Worm (Caenorhabditis elegans) whole organism, midembryonic: ENCODE measurements around the gene B0416.4.

Experiments
- T22C8.4 ChIP-seq: fragments of 200-800 bp; sonication (Bioruptor generic); IDR thresholded peaks from 2 replicates; pipeline ENCODE4 v1.3.6; 2022; ENCODE audit warnings: missing genetic modification characterization, missing compliant biosample characterization
- cog-1 ChIP-seq: sonication (generic microtip); optimal IDR thresholded peaks from 2 replicates; lab custom pipeline; 2016; ENCODE audit warnings: missing genetic modification characterization, missing compliant biosample characterization
- flt-1 ChIP-seq: fragments of 200-800 bp; sonication (Bioruptor generic); IDR thresholded peaks from 2 replicates; pipeline ENCODE4 v1.3.6; 2022; ENCODE audit warnings: missing genetic modification characterization, missing compliant biosample characterization
- klf-2 ChIP-seq: fragments of 200-800 bp; sonication (Bioruptor generic); conservative IDR thresholded peaks from 2 replicates; pipeline ENCODE4 v1.3.6; 2022; ENCODE audit warnings: missing genetic modification reagents, missing genetic modification characterization, missing compliant biosample characterization
- med-1 ChIP-seq: sonication (generic microtip); optimal IDR thresholded peaks from 2 replicates; lab custom pipeline; 2017; ENCODE audit warnings: missing genetic modification characterization, mild to moderate bottlenecking, missing compliant biosample characterization, antibody characterized with exemption, missing genetic modification reagents; ENCODE audit not compliant: insufficient read depth
- ref-1 ChIP-seq: fragments of 200-800 bp; sonication (Bioruptor generic); conservative IDR thresholded peaks from 2 replicates; pipeline ENCODE4 v1.3.6; 2022; ENCODE audit warnings: missing genetic modification reagents, missing genetic modification characterization, missing compliant biosample characterization
- tab-1 ChIP-seq: fragments of 200-800 bp; sonication (Bioruptor generic); IDR thresholded peaks from 2 replicates; pipeline ENCODE4 v1.3.6; 2022; ENCODE audit warnings: missing genetic modification characterization, missing compliant biosample characterization
- ztf-23 ChIP-seq: fragments of 200-800 bp; sonication (Bioruptor generic); IDR thresholded peaks from 2 replicates; pipeline ENCODE4 v1.3.6; 2022; ENCODE audit warnings: missing genetic modification reagents, missing genetic modification characterization, missing compliant biosample characterization
- ztf-29 ChIP-seq: fragments of 200-800 bp; sonication (Bioruptor generic); IDR thresholded peaks from 2 replicates; pipeline ENCODE4 v1.3.6; 2022; ENCODE audit warnings: missing genetic modification reagents, missing genetic modification characterization, missing compliant biosample characterization

Gene B0416.4

DNA sequence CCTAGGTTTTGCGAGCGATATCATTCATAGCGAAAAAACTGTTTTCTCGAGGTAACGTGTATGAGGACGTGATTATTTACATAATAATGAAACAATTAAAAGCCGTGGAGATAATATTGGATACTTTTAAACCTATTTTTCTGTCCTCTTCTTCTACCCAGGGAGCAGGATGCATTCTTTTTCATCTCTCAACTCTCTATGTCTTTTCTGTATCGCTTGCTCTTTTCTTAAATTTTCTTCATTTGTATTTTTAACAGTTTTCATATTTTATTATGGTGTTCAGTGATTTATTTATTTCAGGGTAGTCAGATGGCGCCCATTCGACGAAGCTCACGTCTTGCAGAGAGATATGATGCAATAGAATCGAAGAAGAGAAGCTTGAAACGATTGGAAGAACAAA is at the start of gene B0416.4:
Gene B0416.4, plus strand, starts transcription at position 301 of the 400 bp plus-strand sequence.
- no peak for TF ChIP-seq klf-2 (GFP tag; lab: Robert Waterston, UW)
- no peak for TF ChIP-seq cog-1 (tag; lab: Kevin White, UChicago)
- TF ChIP-seq flt-1 (GFP tag; lab: Robert Waterston, UW), result no peak
- TF ChIP-seq med-1 (GFP tag; lab: Kevin White, UChicago), result no peak
- no peak for TF ChIP-seq ztf-23 (GFP tag; lab: Robert Waterston, UW)
- no peak for TF ChIP-seq tab-1 (GFP tag; lab: Robert Waterston, UW)
- TF ChIP-seq T22C8.4, result no peak
- TF ChIP-seq ref-1 (GFP tag; lab: Robert Waterston, UW), result no peak
- TF ChIP-seq ztf-29 (GFP tag; lab: Robert Waterston, UW), result no peak

DNA sequence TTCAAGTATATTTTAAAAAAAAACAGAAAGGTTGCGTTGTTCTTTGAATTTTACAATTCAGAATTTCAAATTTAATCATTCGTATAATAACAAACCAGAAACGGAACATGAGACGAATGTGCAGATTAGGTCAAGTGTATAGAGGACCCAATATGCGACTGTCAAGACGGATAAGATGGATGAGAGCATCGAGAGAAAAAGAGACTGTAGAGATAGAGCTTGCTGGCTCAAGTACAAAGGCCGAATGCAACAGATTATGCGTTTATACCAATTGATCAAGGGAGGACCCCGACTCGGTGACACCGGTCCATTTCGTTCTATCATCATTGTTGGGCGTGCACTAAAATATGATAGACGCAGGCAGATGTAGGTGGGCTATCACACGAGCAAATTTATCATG is 48.4 kb upstream of the B0416.4 start:
- no peak for TF ChIP-seq ztf-23 (GFP tag; lab: Robert Waterston, UW)
- TF ChIP-seq cog-1 (tag; lab: Kevin White, UChicago), result no peak

DNA sequence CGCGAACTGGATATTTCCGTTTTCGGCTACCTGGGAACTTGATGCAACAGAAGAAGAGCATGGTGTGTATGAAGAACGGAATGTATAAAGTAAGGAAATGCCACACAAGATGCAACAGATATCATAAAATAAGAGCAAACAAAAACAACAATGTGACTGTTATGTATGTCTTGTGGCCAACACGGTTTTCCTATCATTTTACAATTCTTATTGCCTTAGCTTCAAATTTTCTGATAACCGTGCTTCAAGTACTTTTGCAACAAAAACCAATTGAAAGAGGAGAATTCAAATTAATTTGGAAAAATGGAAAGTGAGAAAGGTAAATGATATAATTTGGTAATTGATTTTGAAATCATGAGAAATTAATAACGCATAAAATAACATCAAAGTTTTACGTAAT is 47.2 kb upstream of the B0416.4 start:
- no peak for TF ChIP-seq tab-1 (GFP tag; lab: Robert Waterston, UW)
- TF ChIP-seq cog-1 (tag; lab: Kevin White, UChicago), result no peak
- TF ChIP-seq flt-1 (GFP tag; lab: Robert Waterston, UW), result no peak
- no peak for TF ChIP-seq T22C8.4
- TF ChIP-seq klf-2 (GFP tag; lab: Robert Waterston, UW), result no peak
- no peak for TF ChIP-seq med-1 (GFP tag; lab: Kevin White, UChicago)
- no peak for TF ChIP-seq ztf-29 (GFP tag; lab: Robert Waterston, UW)
- TF ChIP-seq ztf-23 (GFP tag; lab: Robert Waterston, UW), result no peak
- no peak for TF ChIP-seq ref-1 (GFP tag; lab: Robert Waterston, UW)

DNA sequence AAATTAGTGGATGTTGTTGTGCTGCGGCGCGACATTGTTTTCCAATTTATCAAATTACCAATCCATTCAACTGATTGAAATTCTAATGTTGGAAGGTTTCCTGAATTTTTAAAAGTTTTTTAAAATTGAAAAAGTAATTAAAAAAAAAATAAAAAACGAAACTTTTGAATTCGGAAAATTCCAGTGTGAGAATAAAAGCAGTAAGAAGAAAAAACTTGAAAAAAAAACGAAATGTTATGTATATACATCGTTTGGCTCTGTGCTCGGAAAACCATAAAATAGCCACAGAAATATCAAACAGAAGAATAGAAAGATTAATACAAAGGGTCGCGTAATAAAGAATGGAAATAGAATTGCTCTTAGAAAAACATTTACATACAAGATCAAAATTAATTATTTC is 46.7 kb upstream of the B0416.4 start, which contains the start of gene vav-1:
Gene vav-1, minus strand, starts transcription at position 101 of the 400 bp plus-strand sequence.
- TF ChIP-seq klf-2 (GFP tag; lab: Robert Waterston, UW) (no peak), T22C8.4 (no peak), ztf-23 (GFP tag; lab: Robert Waterston, UW) (no peak), ztf-29 (GFP tag; lab: Robert Waterston, UW) (no peak), cog-1 (tag; lab: Kevin White, UChicago) (no peak), ref-1 (GFP tag; lab: Robert Waterston, UW) (no peak), tab-1 (GFP tag; lab: Robert Waterston, UW) (no peak), med-1 (GFP tag; lab: Kevin White, UChicago) (no peak), flt-1 (GFP tag; lab: Robert Waterston, UW) (no peak)

DNA sequence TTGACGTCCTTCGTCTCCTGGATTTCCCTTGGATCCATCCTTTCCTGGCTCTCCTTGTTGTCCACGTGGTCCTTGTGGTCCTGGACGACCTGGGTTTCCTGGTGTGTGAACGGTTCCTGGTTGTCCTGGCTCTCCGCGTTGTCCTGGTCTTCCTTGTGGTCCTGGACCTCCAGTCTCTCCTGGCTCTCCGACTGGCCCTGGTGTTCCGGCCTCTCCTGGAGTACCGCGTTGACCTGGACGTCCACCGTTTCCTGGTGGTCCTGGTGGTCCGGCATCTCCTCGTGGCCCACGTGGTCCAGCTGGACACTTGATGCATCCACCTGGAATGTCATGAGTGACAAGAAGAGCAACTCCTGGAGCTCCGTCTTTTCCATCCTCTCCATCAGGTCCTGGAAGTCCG is 44.9 kb upstream of the B0416.4 start:
- TF ChIP-seq med-1 (GFP tag; lab: Kevin White, UChicago), result no peak
- no peak for TF ChIP-seq cog-1 (tag; lab: Kevin White, UChicago)
- no peak for TF ChIP-seq ref-1 (GFP tag; lab: Robert Waterston, UW)
- TF ChIP-seq ztf-23 (GFP tag; lab: Robert Waterston, UW), result no peak
- no peak for TF ChIP-seq tab-1 (GFP tag; lab: Robert Waterston, UW)
- TF ChIP-seq flt-1 (GFP tag; lab: Robert Waterston, UW), result no peak
- TF ChIP-seq T22C8.4, result no peak
- TF ChIP-seq klf-2 (GFP tag; lab: Robert Waterston, UW), result no peak
- TF ChIP-seq ztf-29 (GFP tag; lab: Robert Waterston, UW), result no peak

DNA sequence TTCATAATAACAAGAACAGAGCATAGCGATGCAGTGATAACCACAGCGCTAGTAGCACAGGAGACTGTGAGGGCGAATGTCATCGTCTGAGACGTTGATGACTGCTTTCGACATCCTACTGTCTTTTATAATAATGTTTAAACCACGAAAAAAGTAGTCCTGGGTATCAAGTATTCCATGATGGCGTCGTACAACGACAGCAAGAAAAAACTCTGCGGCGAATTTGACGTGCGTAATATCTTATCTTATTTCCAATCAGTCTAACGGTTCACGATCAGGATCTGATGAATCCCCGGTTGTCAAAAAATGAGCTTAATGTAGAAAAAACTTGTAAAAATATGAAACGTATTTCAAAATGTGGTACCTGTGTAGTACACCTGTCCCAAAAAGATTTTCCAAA is 44.2 kb upstream of the B0416.4 start, which contains the start of gene col-175:
Gene col-175, minus strand, starts transcription at position 101 of the 400 bp plus-strand sequence.
- no peak for TF ChIP-seq tab-1 (GFP tag; lab: Robert Waterston, UW)
- no peak for TF ChIP-seq med-1 (GFP tag; lab: Kevin White, UChicago)
- TF ChIP-seq klf-2 (GFP tag; lab: Robert Waterston, UW), result no peak
- no peak for TF ChIP-seq cog-1 (tag; lab: Kevin White, UChicago)
- no peak for TF ChIP-seq T22C8.4
- no peak for TF ChIP-seq ztf-23 (GFP tag; lab: Robert Waterston, UW)
- TF ChIP-seq ref-1 (GFP tag; lab: Robert Waterston, UW), result no peak
- no peak for TF ChIP-seq ztf-29 (GFP tag; lab: Robert Waterston, UW)
- TF ChIP-seq flt-1 (GFP tag; lab: Robert Waterston, UW), result no peak

DNA sequence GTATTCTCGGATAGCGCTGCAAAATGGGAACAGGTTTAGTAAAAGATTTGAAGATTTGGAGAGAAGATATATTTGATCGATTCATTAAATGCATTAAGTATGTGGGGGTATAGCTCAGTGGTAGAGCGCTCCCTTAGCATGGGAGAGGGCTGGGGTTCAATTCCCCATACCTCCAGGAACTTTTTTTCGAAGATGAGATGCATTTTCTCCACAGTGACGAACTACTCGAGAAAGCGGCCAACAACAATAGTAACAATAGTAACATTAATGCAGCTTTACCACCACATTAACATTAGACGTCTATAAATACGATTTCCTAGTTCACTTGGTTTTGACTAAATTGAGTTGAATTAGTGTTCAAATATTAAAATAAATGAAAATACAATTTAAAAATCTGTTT is 41.0 kb upstream of the B0416.4 start:
- TF ChIP-seq ref-1 (GFP tag; lab: Robert Waterston, UW) (no peak), ztf-23 (GFP tag; lab: Robert Waterston, UW) (0 out of 2 replicates have a peak, but pooled peaks have one; percentile 27), ztf-29 (GFP tag; lab: Robert Waterston, UW) (no peak)

DNA sequence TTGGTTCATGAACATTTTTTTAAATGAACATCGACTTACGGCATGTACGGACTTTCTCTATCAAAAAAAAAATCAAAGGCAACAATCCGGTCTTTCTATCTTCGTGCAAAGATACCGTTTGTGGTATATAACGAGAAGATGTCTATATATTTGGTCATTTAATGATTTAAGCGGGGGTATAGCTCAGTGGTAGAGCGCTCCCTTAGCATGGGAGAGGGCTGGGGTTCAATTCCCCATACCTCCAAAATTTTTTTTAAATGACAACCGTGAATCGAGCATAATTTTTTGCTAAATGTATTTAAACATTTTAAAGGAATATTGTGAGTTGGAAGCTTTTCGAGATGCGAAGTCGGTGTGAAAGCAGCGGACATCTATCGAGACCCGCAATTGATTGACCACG is 40.1 kb upstream of the B0416.4 start:
- TF ChIP-seq med-1 (GFP tag; lab: Kevin White, UChicago) (no peak), ref-1 (GFP tag; lab: Robert Waterston, UW) (no peak), ztf-23 (GFP tag; lab: Robert Waterston, UW) (no peak), ztf-29 (GFP tag; lab: Robert Waterston, UW) (no peak), cog-1 (tag; lab: Kevin White, UChicago) (no peak)

DNA sequence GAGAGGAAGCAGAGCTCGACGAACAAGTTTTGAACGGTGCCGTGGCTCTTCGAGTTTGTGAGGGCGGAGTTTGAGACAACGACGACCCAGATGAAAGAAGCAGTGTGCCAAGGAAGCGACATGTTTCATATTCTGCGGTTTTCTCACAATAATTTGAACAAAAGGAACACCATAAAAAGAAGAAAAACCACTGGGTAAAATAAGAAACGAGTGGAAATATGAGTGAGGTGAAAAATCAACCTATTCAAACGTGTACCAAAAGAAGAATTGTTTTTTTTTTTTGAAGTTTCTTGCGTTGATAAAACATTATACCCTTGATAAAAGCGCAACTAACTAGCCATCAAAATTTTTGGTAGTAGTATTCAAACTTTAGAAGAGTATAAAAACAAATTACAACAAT is 36.6 kb upstream of the B0416.4 start, which contains the start of gene lgc-4:
Gene lgc-4, minus strand, starts transcription at position 101 of the 400 bp plus-strand sequence.
- TF ChIP-seq ztf-29 (GFP tag; lab: Robert Waterston, UW), result no peak
- no peak for TF ChIP-seq klf-2 (GFP tag; lab: Robert Waterston, UW)
- TF ChIP-seq tab-1 (GFP tag; lab: Robert Waterston, UW), result no peak
- no peak for TF ChIP-seq ztf-23 (GFP tag; lab: Robert Waterston, UW)
- no peak for TF ChIP-seq cog-1 (tag; lab: Kevin White, UChicago)
- TF ChIP-seq T22C8.4, result no peak
- no peak for TF ChIP-seq ref-1 (GFP tag; lab: Robert Waterston, UW)
- no peak for TF ChIP-seq med-1 (GFP tag; lab: Kevin White, UChicago)
- TF ChIP-seq flt-1 (GFP tag; lab: Robert Waterston, UW), result no peak
